Fruit fly (Drosophila melanogaster): ENCODE results near the gene 2mit.

The 2mit gene

DNA sequence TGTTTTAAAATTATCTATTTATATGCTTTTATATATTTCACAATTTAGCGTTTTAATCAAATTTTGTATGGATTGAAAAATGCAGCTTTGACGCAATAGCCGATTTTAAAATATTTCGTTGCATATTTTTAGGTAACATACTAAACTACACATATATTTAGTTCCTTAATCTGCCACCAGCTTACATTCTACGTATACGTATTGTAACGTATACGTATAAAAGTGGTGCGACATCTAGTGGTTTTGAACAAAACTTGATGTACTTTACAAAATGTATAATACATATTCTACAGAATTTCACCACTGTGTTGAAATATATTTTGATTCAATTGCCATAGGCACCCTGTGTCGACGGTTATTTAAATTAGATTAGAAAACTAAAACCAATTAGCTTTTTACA is 77.2 kb downstream of the 2mit start:
- TF ChIP-seq CG32121 (GFP tag; IDR thresholded peaks at IDR 0.05) (no peak), fd96Ca (GFP tag; IDR thresholded peaks at IDR 0.05) (no peak), CG15710 (tag; optimal IDR thresholded peaks at IDR 0.05) (no peak), gl (tag; optimal IDR thresholded peaks at IDR 0.05) (no peak), rn (GFP tag; IDR thresholded peaks at IDR 0.05) (no peak), Snoo (tag; optimal IDR thresholded peaks at IDR 0.05) (no peak), CG8159 (tag; optimal IDR thresholded peaks at IDR 0.05) (no peak), CG8301 (tag; optimal IDR thresholded peaks at IDR 0.05) (no peak), CG10348 (GFP tag; IDR thresholded peaks at IDR 0.05) (no peak), CG13204 (GFP tag; optimal IDR thresholded peaks at IDR 0.05) (no peak), D1 (tag; optimal IDR thresholded peaks at IDR 0.05) (no peak), Pif1B (GFP tag; optimal IDR thresholded peaks at IDR 0.05) (no peak), CG34367 (tag; optimal IDR thresholded peaks at IDR 0.05) (no peak), CG12605 (GFP tag; IDR thresholded peaks at IDR 0.05) (no peak), CG4496 (GFP tag; IDR thresholded peaks at IDR 0.05) (no peak)

DNA sequence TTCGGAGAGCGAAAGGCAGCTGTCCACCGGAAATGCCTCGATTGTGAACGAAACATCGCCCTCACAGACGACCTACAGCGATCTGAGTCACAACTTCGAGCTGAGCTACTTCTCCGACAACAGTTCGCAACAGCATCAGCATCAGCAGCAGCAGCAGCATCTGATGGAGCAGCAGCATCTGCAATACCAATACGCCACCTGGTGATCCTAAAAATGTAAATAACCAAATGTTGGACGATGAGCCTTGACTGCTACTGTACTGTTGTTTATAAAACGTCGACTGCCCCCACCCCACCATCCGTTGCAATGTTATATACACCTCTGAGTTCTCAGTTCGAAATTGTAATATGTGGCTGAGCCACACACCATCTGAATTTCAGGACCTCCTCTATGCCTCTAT is 78.2 kb downstream of the 2mit start:
- TF ChIP-seq CG10348 (GFP tag; IDR thresholded peaks at IDR 0.05) (no peak), CG14655 (GFP tag; optimal IDR thresholded peaks at IDR 0.05) (no peak), CG13204 (GFP tag; optimal IDR thresholded peaks at IDR 0.05) (no peak), Pif1B (GFP tag; optimal IDR thresholded peaks at IDR 0.05) (no peak), CG34367 (tag; optimal IDR thresholded peaks at IDR 0.05) (no peak), D1 (tag; optimal IDR thresholded peaks at IDR 0.05) (no peak), fd96Ca (GFP tag; IDR thresholded peaks at IDR 0.05) (no peak), Ets98B (GFP tag; IDR thresholded peaks at IDR 0.05) (no peak), rn (GFP tag; IDR thresholded peaks at IDR 0.05) (no peak), CG8159 (tag; optimal IDR thresholded peaks at IDR 0.05) (no peak), gl (tag; optimal IDR thresholded peaks at IDR 0.05) (no peak), CG12605 (GFP tag; IDR thresholded peaks at IDR 0.05) (no peak), EcR (GFP tag; optimal IDR thresholded peaks at IDR 0.05) (no peak), CG17806 (tag; optimal IDR thresholded peaks at IDR 0.05) (no peak), CG9948 (tag; optimal IDR thresholded peaks at IDR 0.05) (no peak), CG15710 (tag; optimal IDR thresholded peaks at IDR 0.05) (no peak), Snoo (tag; optimal IDR thresholded peaks at IDR 0.05) (no peak), CG32121 (GFP tag; IDR thresholded peaks at IDR 0.05) (no peak)

DNA sequence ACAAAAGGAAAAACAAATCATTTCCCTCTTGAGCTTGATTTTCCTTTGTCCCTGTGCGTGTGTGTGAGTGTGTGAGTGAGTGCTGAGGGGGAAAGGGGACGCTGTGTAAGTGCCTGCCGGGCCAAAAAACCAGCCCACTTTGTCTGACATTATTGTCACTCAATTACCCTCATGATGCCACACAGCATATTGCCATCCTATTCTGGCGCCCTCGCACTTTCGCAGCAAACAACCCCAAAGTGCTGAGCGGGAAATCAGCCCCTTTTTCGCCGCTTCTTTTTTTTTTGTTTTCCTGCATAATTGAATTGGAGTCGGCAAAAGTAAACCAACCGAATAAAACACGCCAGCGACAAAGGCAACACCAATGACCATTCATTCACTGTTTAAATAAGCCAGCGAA is 79.8 kb downstream of the 2mit start:
- TF ChIP-seq fd96Ca (GFP tag; IDR thresholded peaks at IDR 0.05), result no peak
- TF ChIP-seq EcR (GFP tag; optimal IDR thresholded peaks at IDR 0.05), result no peak
- TF ChIP-seq Pif1B (GFP tag; optimal IDR thresholded peaks at IDR 0.05), result no peak
- no peak for TF ChIP-seq CG17806 (tag; optimal IDR thresholded peaks at IDR 0.05)
- TF ChIP-seq CG10348 (GFP tag; IDR thresholded peaks at IDR 0.05), result no peak

DNA sequence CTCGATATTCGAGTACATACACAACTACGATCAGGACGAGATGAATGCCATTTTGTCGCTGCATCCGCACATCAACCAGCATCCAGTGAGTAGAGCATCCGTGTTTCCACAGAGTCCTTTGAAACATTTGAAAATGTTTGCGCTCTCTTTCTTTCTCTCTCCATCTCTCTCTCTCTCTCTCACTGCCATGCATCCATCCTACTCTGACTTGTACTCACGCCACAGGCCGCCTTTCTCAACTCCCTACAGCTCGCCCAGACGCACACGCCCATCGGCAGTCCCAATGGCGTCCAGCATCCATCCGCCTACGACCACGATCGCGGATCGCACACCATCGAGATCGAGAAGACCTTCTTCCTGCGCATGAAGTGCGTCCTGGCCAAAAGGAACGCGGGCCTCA is 80.9 kb downstream of the 2mit start:
- TF ChIP-seq Pif1B (GFP tag; optimal IDR thresholded peaks at IDR 0.05) (no peak), gl (tag; optimal IDR thresholded peaks at IDR 0.05) (no peak)

DNA sequence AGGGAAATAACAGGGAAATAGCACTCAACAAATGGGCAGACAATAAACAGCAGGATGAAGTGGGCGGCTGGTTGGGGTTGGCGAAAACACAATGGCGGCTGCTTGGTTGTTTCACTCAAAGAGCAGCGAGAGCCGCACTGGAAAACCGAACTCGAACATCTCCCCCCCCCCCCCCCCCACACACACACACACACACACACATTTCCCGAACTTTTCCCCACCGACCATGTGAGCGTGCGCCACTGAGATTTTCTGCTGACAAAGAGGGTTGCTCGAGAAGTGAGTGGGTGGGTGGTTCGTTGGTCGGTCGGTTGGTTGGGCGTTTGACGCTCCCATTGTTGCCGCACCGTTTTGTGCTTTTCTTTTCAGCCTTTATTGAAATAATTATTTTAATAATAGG is 82.3 kb downstream of the 2mit start:
- TF ChIP-seq Pif1B (GFP tag; optimal IDR thresholded peaks at IDR 0.05), result no peak
- TF ChIP-seq CG32121 (GFP tag; IDR thresholded peaks at IDR 0.05), result no peak
- no peak for TF ChIP-seq gl (tag; optimal IDR thresholded peaks at IDR 0.05)
- TF ChIP-seq CG34367 (tag; optimal IDR thresholded peaks at IDR 0.05), result no peak
- TF ChIP-seq CG8301 (tag; optimal IDR thresholded peaks at IDR 0.05), result no peak
- no peak for TF ChIP-seq CG9948 (tag; optimal IDR thresholded peaks at IDR 0.05)
- no peak for TF ChIP-seq Snoo (tag; optimal IDR thresholded peaks at IDR 0.05)
- TF ChIP-seq CG10348 (GFP tag; IDR thresholded peaks at IDR 0.05), result no peak
- no peak for TF ChIP-seq EcR (GFP tag; optimal IDR thresholded peaks at IDR 0.05)
- TF ChIP-seq CG14655 (GFP tag; optimal IDR thresholded peaks at IDR 0.05), result no peak
- no peak for TF ChIP-seq CG4496 (GFP tag; IDR thresholded peaks at IDR 0.05)
- no peak for TF ChIP-seq Pif1A (GFP tag; optimal IDR thresholded peaks at IDR 0.05)
- no peak for TF ChIP-seq Ets98B (GFP tag; IDR thresholded peaks at IDR 0.05)
- no peak for TF ChIP-seq D1 (tag; optimal IDR thresholded peaks at IDR 0.05)

DNA sequence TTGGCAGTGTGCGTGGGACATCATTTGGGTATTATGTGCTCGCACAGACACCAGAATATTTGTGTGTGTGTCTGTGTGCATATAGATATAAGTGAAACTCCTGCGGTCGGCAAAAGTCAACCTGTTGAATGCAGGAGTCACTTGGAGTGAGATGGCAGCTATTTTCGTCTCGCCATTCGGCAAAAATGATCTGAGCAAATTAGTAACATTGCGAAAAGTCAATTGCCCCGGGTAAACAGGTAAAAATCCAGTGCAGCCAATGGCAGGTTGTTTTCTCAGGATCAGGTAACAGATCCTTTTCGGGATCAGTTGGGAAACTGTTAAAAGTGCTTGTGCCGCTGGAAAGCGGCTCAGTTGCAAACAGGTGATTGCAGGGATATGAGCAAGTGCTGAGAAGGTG is 83.4 kb downstream of the 2mit start:
- TF ChIP-seq D1 (tag; optimal IDR thresholded peaks at IDR 0.05) (no peak), CG8159 (tag; optimal IDR thresholded peaks at IDR 0.05) (no peak), CG34367 (tag; optimal IDR thresholded peaks at IDR 0.05) (no peak), fd96Ca (GFP tag; IDR thresholded peaks at IDR 0.05) (no peak), CG32121 (GFP tag; IDR thresholded peaks at IDR 0.05) (no peak), CG8301 (tag; optimal IDR thresholded peaks at IDR 0.05) (no peak), Snoo (tag; optimal IDR thresholded peaks at IDR 0.05) (no peak), CG10348 (GFP tag; IDR thresholded peaks at IDR 0.05) (no peak), gl (tag; optimal IDR thresholded peaks at IDR 0.05) (no peak), Ets98B (GFP tag; IDR thresholded peaks at IDR 0.05) (no peak), rn (GFP tag; IDR thresholded peaks at IDR 0.05) (no peak), Pif1A (GFP tag; optimal IDR thresholded peaks at IDR 0.05) (no peak), CG15710 (tag; optimal IDR thresholded peaks at IDR 0.05) (no peak)

Measured in whole organism, pupa.